Fruit fly (Drosophila melanogaster) whole organism, embryonic: ENCODE results near the gene CG7509.

Experiments used
- Aef1 ChIP-seq: fragments of 200-800 bp; sonication (Bioruptor generic); IDR thresholded peaks from 3 replicates; pipeline ENCODE4 v1.3.6; 2022; ENCODE audit warnings: missing biosample characterization, missing genetic modification characterization
- Antp ChIP-seq: fragments of 200-800 bp; sonication (Bioruptor generic); optimal IDR thresholded peaks from 3 replicates; lab custom pipeline; 2016; ENCODE audit warnings: missing biosample characterization, missing genetic modification characterization
- CG11456 ChIP-seq: fragments of 200-800 bp; sonication (Bioruptor generic); IDR thresholded peaks from 3 replicates; pipeline ENCODE4 v1.3.6; 2022; ENCODE audit warnings: missing biosample characterization, missing genetic modification characterization
- CG11504 ChIP-seq: fragments of 200-800 bp; sonication (Bioruptor generic); optimal IDR thresholded peaks from 3 replicates; lab custom pipeline; 2019; ENCODE audit warnings: missing biosample characterization, mild to moderate bottlenecking, missing genetic modification characterization, moderate library complexity
- CG12104 ChIP-seq: fragments of 200-800 bp; sonication (Bioruptor generic); optimal IDR thresholded peaks from 3 replicates; lab custom pipeline; 2016; ENCODE audit warnings: missing biosample characterization, missing genetic modification characterization
- CG12744 ChIP-seq: fragments of 200-800 bp; sonication (Bioruptor generic); optimal IDR thresholded peaks from 2 replicates; lab custom pipeline; 2016; ENCODE audit warnings: missing biosample characterization, missing genetic modification characterization
- CG13624 ChIP-seq: fragments of 200-800 bp; sonication (Bioruptor generic); optimal IDR thresholded peaks from 2 replicates; lab custom pipeline; 2016; ENCODE audit warnings: missing biosample characterization, missing genetic modification characterization
- CG15073 ChIP-seq: fragments of 200-800 bp; sonication (Bioruptor generic); optimal IDR thresholded peaks from 2 replicates; lab custom pipeline; 2016; ENCODE audit warnings: missing biosample characterization, missing genetic modification characterization
- CG15269 ChIP-seq: fragments of 200-800 bp; sonication (Bioruptor generic); optimal IDR thresholded peaks from 2 replicates; lab custom pipeline; 2018; ENCODE audit warnings: missing biosample characterization, mild to moderate bottlenecking, missing genetic modification characterization, moderate library complexity
- CG17385 ChIP-seq: fragments of 200-800 bp; sonication (Bioruptor generic); optimal IDR thresholded peaks from 3 replicates; lab custom pipeline; 2018; ENCODE audit warnings: missing biosample characterization, mild to moderate bottlenecking, missing genetic modification characterization
- CG6272 ChIP-seq: fragments of 200-800 bp; sonication (Bioruptor generic); IDR thresholded peaks from 2 replicates; pipeline ENCODE4 v1.3.6; 2022; ENCODE audit warnings: missing biosample characterization, missing genetic modification characterization
- CG6791 ChIP-seq: fragments of 200-800 bp; sonication (Bioruptor generic); IDR thresholded peaks from 3 replicates; pipeline ENCODE4 v1.3.6; 2022; ENCODE audit warnings: missing biosample characterization, missing genetic modification characterization; ENCODE audit not compliant: partially characterized antibody
- CG7987 ChIP-seq: fragments of 200-800 bp; sonication (Bioruptor generic); optimal IDR thresholded peaks from 2 replicates; lab custom pipeline; 2018; ENCODE audit warnings: missing biosample characterization, mild to moderate bottlenecking, missing genetic modification characterization, moderate library complexity
- CG9727 ChIP-seq: fragments of 200-800 bp; sonication (Bioruptor generic); optimal IDR thresholded peaks from 3 replicates; lab custom pipeline; 2017; ENCODE audit warnings: missing biosample characterization, mild to moderate bottlenecking, missing genetic modification characterization
- CG9932 ChIP-seq: fragments of 200-800 bp; sonication (Bioruptor generic); IDR thresholded peaks from 2 replicates; pipeline ENCODE4 v1.3.6; 2022; ENCODE audit warnings: missing biosample characterization, missing genetic modification characterization
- Camta ChIP-seq: fragments of 200-800 bp; sonication (Bioruptor generic); optimal IDR thresholded peaks from 2 replicates; lab custom pipeline; 2016; ENCODE audit warnings: missing biosample characterization, missing genetic modification characterization
- D19B ChIP-seq: fragments of 200-800 bp; sonication (Bioruptor generic); optimal IDR thresholded peaks from 2 replicates; lab custom pipeline; 2017; ENCODE audit warnings: missing biosample characterization, mild to moderate bottlenecking, missing genetic modification characterization
- Dek ChIP-seq: fragments of 200-800 bp; sonication (Bioruptor generic); optimal IDR thresholded peaks from 3 replicates; lab custom pipeline; 2019; ENCODE audit warnings: missing biosample characterization, mild to moderate bottlenecking, missing genetic modification characterization, moderate library complexity
- Dll ChIP-seq: fragments of 200-800 bp; sonication (Bioruptor generic); IDR thresholded peaks from 4 replicates; pipeline ENCODE4 v1.3.6; 2022; ENCODE audit warnings: missing biosample characterization, missing genetic modification characterization; ENCODE audit not compliant: partially characterized antibody
- Drgx ChIP-seq: fragments of 200-800 bp; sonication (Bioruptor generic); IDR thresholded peaks from 2 replicates; pipeline ENCODE4 v1.3.6; 2022; ENCODE audit warnings: missing biosample characterization, missing genetic modification characterization
- Eip74EF ChIP-seq, 2 experiments: fragments of 200-800 bp in 1 of 2; fragments of >200 bp in 1 of 2; sonication (Bioruptor generic) in 1 of 2; optimal IDR thresholded peaks; 2 replicates each; lab custom pipeline; 2017 to 2019; ENCODE audit warnings: missing biosample characterization in 2 of 2, missing genetic modification characterization in 2 of 2, mild to moderate bottlenecking in 1 of 2, moderate library complexity in 1 of 2
- Fer1 ChIP-seq: fragments of 200-800 bp; sonication (Bioruptor generic); optimal IDR thresholded peaks from 2 replicates; lab custom pipeline; 2017; ENCODE audit warnings: missing biosample characterization, mild to moderate bottlenecking, missing genetic modification characterization
- HLH4C ChIP-seq: fragments of 200-800 bp; sonication (Bioruptor generic); IDR thresholded peaks from 3 replicates; pipeline ENCODE4 v1.3.6; 2022; ENCODE audit warnings: missing biosample characterization, missing genetic modification characterization; ENCODE audit not compliant: partially characterized antibody
- Hr39 ChIP-seq: fragments of >200 bp; optimal IDR thresholded peaks from 2 replicates; lab custom pipeline; 2017
- Hr51 ChIP-seq, 2 experiments: fragments of 200-800 bp; sonication (Bioruptor generic); optimal IDR thresholded peaks; 2 replicates in 1 of 2; 3 replicates in 1 of 2; lab custom pipeline; 2016 to 2018; ENCODE audit warnings: missing biosample characterization in 2 of 2, missing genetic modification characterization in 2 of 2, mild to moderate bottlenecking in 1 of 2, moderate library complexity in 1 of 2
- Myb ChIP-seq: fragments of 200-800 bp; sonication (Bioruptor generic); optimal IDR thresholded peaks from 2 replicates; lab custom pipeline; 2016; ENCODE audit warnings: missing biosample characterization, missing genetic modification characterization
- Oaz ChIP-seq: fragments of 200-800 bp; sonication (Bioruptor generic); IDR thresholded peaks from 2 replicates; pipeline ENCODE4 v1.3.6; 2022; ENCODE audit warnings: missing biosample characterization, missing genetic modification characterization
- Optix ChIP-seq: fragments of 200-800 bp; sonication (Bioruptor generic); IDR thresholded peaks from 3 replicates; pipeline ENCODE4 v1.3.6; 2022; ENCODE audit warnings: missing biosample characterization, missing genetic modification characterization
- Rfx ChIP-seq: fragments of 200-800 bp; sonication (Bioruptor generic); IDR thresholded peaks from 2 replicates; pipeline ENCODE4 v1.3.6; 2022; ENCODE audit warnings: missing biosample characterization, missing genetic modification characterization
- Sox102F ChIP-seq: fragments of 200-800 bp; sonication (Bioruptor generic); optimal IDR thresholded peaks from 2 replicates; lab custom pipeline; 2018; ENCODE audit warnings: missing biosample characterization, mild to moderate bottlenecking, missing genetic modification characterization, moderate library complexity
- Ssrp ChIP-seq: fragments of 200-800 bp; sonication (Bioruptor generic); optimal IDR thresholded peaks from 2 replicates; lab custom pipeline; 2018; ENCODE audit warnings: missing biosample characterization, mild to moderate bottlenecking, missing genetic modification characterization, moderate library complexity
- Tbp ChIP-seq: fragments of >200 bp; optimal IDR thresholded peaks from 2 replicates; lab custom pipeline; 2018; ENCODE audit warnings: missing biosample characterization, missing genetic modification characterization
- az2 ChIP-seq: fragments of 200-800 bp; sonication (Bioruptor generic); optimal IDR thresholded peaks from 3 replicates; lab custom pipeline; 2016; ENCODE audit warnings: missing biosample characterization, missing genetic modification characterization
- bowl ChIP-seq: fragments of 200-800 bp; sonication (Bioruptor generic); IDR thresholded peaks from 2 replicates; pipeline ENCODE4 v1.3.6; 2022; ENCODE audit warnings: missing biosample characterization, missing genetic modification characterization
- dmrt11E ChIP-seq: fragments of 200-800 bp; sonication (Bioruptor generic); optimal IDR thresholded peaks from 3 replicates; lab custom pipeline; 2018; ENCODE audit warnings: missing biosample characterization, mild to moderate bottlenecking, missing genetic modification characterization, moderate library complexity
- dysf ChIP-seq: fragments of 200-800 bp; sonication (Bioruptor generic); IDR thresholded peaks from 3 replicates; pipeline ENCODE4 v1.3.6; 2022; ENCODE audit warnings: missing biosample characterization, missing genetic modification characterization
- gem ChIP-seq: fragments of 200-800 bp; sonication (Bioruptor generic); optimal IDR thresholded peaks from 2 replicates; lab custom pipeline; 2019; ENCODE audit warnings: missing biosample characterization, mild to moderate bottlenecking, missing genetic modification characterization, moderate library complexity
- gsb-n ChIP-seq: fragments of 200-800 bp; sonication (Bioruptor generic); optimal IDR thresholded peaks from 3 replicates; lab custom pipeline; 2018; ENCODE audit warnings: missing biosample characterization, mild to moderate bottlenecking, missing genetic modification characterization
- h ChIP-seq: fragments of >200 bp; optimal IDR thresholded peaks from 2 replicates; lab custom pipeline; 2017
- hth ChIP-seq: fragments of >200 bp; optimal IDR thresholded peaks from 2 replicates; lab custom pipeline; 2017; ENCODE audit warnings: inconsistent platforms
- nerfin-2 ChIP-seq: fragments of 200-800 bp; sonication (Bioruptor generic); IDR thresholded peaks from 2 replicates; pipeline ENCODE4 v1.3.6; 2022; ENCODE audit warnings: missing biosample characterization, missing genetic modification characterization; ENCODE audit not compliant: partially characterized antibody
- nmo ChIP-seq: fragments of 200-800 bp; sonication (Bioruptor generic); optimal IDR thresholded peaks from 2 replicates; lab custom pipeline; 2018; ENCODE audit warnings: missing biosample characterization, mild to moderate bottlenecking, missing genetic modification characterization, moderate library complexity
- nom ChIP-seq: fragments of 200-800 bp; sonication (Bioruptor generic); optimal IDR thresholded peaks from 2 replicates; lab custom pipeline; 2017; ENCODE audit warnings: missing biosample characterization, missing genetic modification characterization, mild to moderate bottlenecking, moderate library complexity, missing genetic modification reagents
- pfk ChIP-seq: fragments of 200-800 bp; sonication (Bioruptor generic); optimal IDR thresholded peaks from 2 replicates; lab custom pipeline; 2018; ENCODE audit warnings: missing biosample characterization, mild to moderate bottlenecking, missing genetic modification characterization, moderate library complexity
- row ChIP-seq: fragments of 200-800 bp; sonication (Bioruptor generic); IDR thresholded peaks from 3 replicates; pipeline ENCODE4 v1.3.6; 2022; ENCODE audit warnings: missing biosample characterization, missing genetic modification characterization
- seq ChIP-seq: fragments of 200-800 bp; sonication (Bioruptor generic); IDR thresholded peaks from 2 replicates; pipeline ENCODE4 v1.3.6; 2022; ENCODE audit warnings: missing biosample characterization, missing genetic modification characterization
- shn ChIP-seq: fragments of 200-800 bp; sonication (Bioruptor generic); optimal IDR thresholded peaks from 3 replicates; lab custom pipeline; 2016; ENCODE audit warnings: missing biosample characterization, missing genetic modification characterization
- tap ChIP-seq: fragments of 200-800 bp; optimal IDR thresholded peaks from 3 replicates; lab custom pipeline; 2019; ENCODE audit warnings: missing biosample characterization, mild to moderate bottlenecking, missing genetic modification characterization, moderate library complexity
- wor ChIP-seq: fragments of 200-800 bp; sonication (Bioruptor generic); IDR thresholded peaks from 2 replicates; pipeline ENCODE4 v1.3.6; 2022; ENCODE audit warnings: missing biosample characterization, missing genetic modification characterization

The CG7509 gene

DNA sequence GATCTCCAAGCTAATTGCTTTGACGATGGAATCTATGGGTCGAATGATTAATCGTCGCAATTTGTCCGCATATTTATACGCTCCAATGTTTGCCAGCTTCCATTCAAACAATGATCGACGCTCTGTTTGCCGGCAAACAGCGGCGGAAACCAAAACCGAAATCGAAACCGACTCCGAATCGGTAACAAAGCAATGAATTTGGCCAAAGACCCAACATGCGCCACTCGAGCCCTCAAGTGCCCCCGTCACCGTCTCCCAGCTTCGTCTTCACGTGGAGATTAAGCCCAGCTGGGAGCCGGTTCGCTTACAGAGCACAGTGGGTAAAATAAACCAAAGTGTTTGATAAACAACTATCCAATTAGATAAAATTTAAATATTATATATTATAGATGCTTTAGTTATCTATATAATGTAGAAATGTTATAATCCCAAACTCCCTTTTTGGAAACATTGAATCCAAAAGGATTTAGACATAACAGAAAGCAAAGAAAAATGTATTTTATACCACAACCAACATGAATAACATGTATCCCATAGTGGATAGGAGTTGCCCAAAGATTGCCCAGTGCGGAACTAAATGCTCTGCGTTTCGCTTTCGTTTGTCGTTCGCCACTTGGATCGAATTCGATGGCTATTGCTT, 47.5 kb upstream of the CG7509 start, which contains the start of gene CG32237 (continued):
- TF ChIP-seq Fer1 (GFP tag; lab: Kevin White, UChicago) = peak; percentile 36
- peak; percentile 20 for TF ChIP-seq CG17385 (GFP tag; lab: Kevin White, UChicago)
- TF ChIP-seq Hr51 (GFP tag; optimal IDR thresholded peaks at IDR 0.05; lab: Kevin White, UChicago) = peak in 1 of 2 experiments; percentile 64
- TF ChIP-seq Antp (GFP tag; lab: Kevin White, UChicago) = no peak
- TF ChIP-seq gsb-n = peak; percentile 27
- TF ChIP-seq Eip74EF (GFP tag; optimal IDR thresholded peaks at IDR 0.05; lab: Kevin White, UChicago) = peak in 1 of 2 experiments; percentile 69
- peak; percentile 8 for TF ChIP-seq nmo (GFP tag; lab: Kevin White, UChicago)
- no peak for TF ChIP-seq CG15073
- TF ChIP-seq Dek (tag; lab: Kevin White, UChicago) = peak; percentile 33
- no peak for TF ChIP-seq h (lab: Kevin White, UChicago)
- no peak for TF ChIP-seq CG13624

DNA sequence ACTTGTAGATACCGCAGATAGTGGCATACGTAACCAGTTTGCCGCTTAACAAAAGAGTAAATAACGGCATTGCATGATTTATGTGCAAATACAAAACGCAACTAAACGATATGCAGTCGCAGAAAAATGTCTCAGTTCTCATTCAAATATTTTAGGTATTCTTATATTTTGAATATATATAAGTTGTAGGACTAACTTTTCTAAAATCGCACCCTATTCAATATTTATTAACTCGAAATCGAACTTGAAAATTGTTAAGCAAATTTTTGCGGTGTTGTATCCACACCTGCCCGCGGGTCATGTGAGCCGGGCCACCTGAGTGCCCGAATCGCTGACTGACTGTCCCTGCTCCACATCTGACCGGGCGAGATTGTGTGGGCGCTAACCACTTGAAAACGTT, 43.0 kb upstream of the CG7509 start:
- peak; percentile 50; the same call in 1 of the 2 replicates for TF ChIP-seq Drgx (GFP tag; lab: Robert Waterston, UW)
- TF ChIP-seq HLH4C = no peak
- no peak for TF ChIP-seq Aef1 (GFP tag; lab: Robert Waterston, UW)
- TF ChIP-seq Hr39 = no peak
- no peak for TF ChIP-seq az2 (GFP tag; lab: Kevin White, UChicago)

DNA sequence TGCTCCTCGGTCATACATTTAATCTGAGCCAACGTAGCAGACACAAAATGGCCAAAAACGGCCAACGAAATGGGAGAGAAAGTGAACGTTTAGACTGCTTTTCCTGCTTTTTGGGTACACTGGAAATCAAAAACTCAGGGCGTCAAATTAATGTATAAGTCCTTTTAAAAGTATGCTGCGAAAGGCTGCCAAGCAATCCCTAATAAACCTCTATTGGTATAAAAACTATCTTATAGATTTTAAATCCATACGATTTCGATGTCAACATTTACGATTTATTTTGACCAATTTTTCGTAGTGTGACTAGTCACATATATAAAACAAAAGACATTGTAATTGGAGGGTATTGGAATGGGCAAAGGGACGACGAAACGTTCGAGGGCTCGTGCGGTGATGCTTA, 39.7 kb upstream of the CG7509 start:
- TF ChIP-seq CG7987 (no peak), CG9932 (GFP tag; lab: Robert Waterston, UW) (peak; percentile 9; the same call in 1 of the 2 replicates), nom (no peak), CG9727 (no peak), wor (GFP tag; lab: Robert Waterston, UW) (no peak), Rfx (peak; percentile 20; the same call in 1 of the 2 replicates), Oaz (GFP tag; lab: Robert Waterston, UW) (no peak), Ssrp (no peak), dmrt11E (tag; lab: Kevin White, UChicago) (no peak), dysf (GFP tag; lab: Robert Waterston, UW) (peak; percentile 51; the same call in 2 of the 3 replicates), CG15269 (tag; lab: Kevin White, UChicago) (peak; percentile 4), CG6272 (GFP tag; lab: Robert Waterston, UW) (no peak), Camta (GFP tag; lab: Kevin White, UChicago) (no peak), hth (lab: Kevin White, UChicago) (no peak), CG11456 (GFP tag; lab: Robert Waterston, UW) (no peak), D19B (GFP tag; lab: Kevin White, UChicago) (no peak), tap (tag; lab: Kevin White, UChicago) (no peak), gem (tag; lab: Kevin White, UChicago) (peak; percentile 20), Myb (GFP tag; lab: Kevin White, UChicago) (no peak), bowl (GFP tag; lab: Robert Waterston, UW) (no peak), CG12104 (GFP tag; lab: Kevin White, UChicago) (no peak), Dll (GFP tag; lab: Robert Waterston, UW) (no peak), nerfin-2 (GFP tag; lab: Robert Waterston, UW) (no peak), Sox102F (GFP tag; lab: Kevin White, UChicago) (no peak), CG12744 (GFP tag; lab: Kevin White, UChicago) (no peak), seq (GFP tag; lab: Robert Waterston, UW) (no peak), Optix (no peak), CG11504 (tag; lab: Kevin White, UChicago) (peak; percentile 14), Tbp (GFP tag; lab: Kevin White, UChicago) (no peak), row (peak; percentile 41; the same call in 2 of the 3 replicates), shn (no peak), pfk (GFP tag; lab: Kevin White, UChicago) (no peak), CG6791 (no peak)
